In genomic region chrV:532046-532445, ce11 we compare ENCODE assay signal across 8 worm cellular contexts.
A peak's percentile ranks its signal among the peaks of the same experiment; 100 is the strongest.
TF ChIP-seq lines count a peak whose summit lies in the region.

nhr-58 (plus strand) TSS chrV:532259.

TF ChIP-seq in whole organism, L1 larva, 84 proteins besides CTCF, POLR2A, EP300 and RAD21 (continues in another document):
- peak; percentile 77 for TF ChIP-seq nhr-20 (tag; optimal IDR thresholded peaks at IDR 0.05; lab: Kevin White, UChicago)
- no peak for TF ChIP-seq aha-1 (tag; optimal IDR thresholded peaks at IDR 0.05; lab: Kevin White, UChicago)
- peak; percentile 45 for TF ChIP-seq rnt-1 (tag; optimal IDR thresholded peaks at IDR 0.05; lab: Kevin White, UChicago)
- TF ChIP-seq snu-23 (GFP tag; optimal IDR thresholded peaks at IDR 0.05; lab: Kevin White, UChicago), result peak; percentile 72
- TF ChIP-seq jun-1 (tag; optimal IDR thresholded peaks at IDR 0.05; lab: Kevin White, UChicago), result peak; percentile 66
- TF ChIP-seq ztf-4 (tag; optimal IDR thresholded peaks at IDR 0.05; lab: Kevin White, UChicago), result peak; percentile 27
- TF ChIP-seq skn-1 (tag; optimal IDR thresholded peaks at IDR 0.05; lab: Kevin White, UChicago), result peak; percentile 43
- TF ChIP-seq efl-1 (optimal IDR thresholded peaks at IDR 0.05; lab: Kevin White, UChicago), result peak; percentile 26 to 27
- TF ChIP-seq efl-1 (GFP tag; optimal IDR thresholded peaks at IDR 0.05 in 1 of 2; lab: Kevin White, UChicago), result no peak
- peak in 1 of 2 experiments; percentile 71 for TF ChIP-seq mdl-1 (tag; optimal IDR thresholded peaks at IDR 0.05; lab: Kevin White, UChicago)
- TF ChIP-seq fos-1 (tag; optimal IDR thresholded peaks at IDR 0.05; lab: Kevin White, UChicago), result peak; percentile 6

TF ChIP-seq in whole organism, L2 larva, 48 proteins besides CTCF, POLR2A, EP300 and RAD21 (continues in another document):
- TF ChIP-seq blmp-1 (tag; optimal IDR thresholded peaks at IDR 0.05; lab: Kevin White, UChicago; ENCODE audit: insufficient read depth) (peak; percentile 64), elt-3 (tag; optimal IDR thresholded peaks at IDR 0.05; lab: Kevin White, UChicago) (no peak), nhr-10 (tag; optimal IDR thresholded peaks at IDR 0.05; lab: Kevin White, UChicago) (no peak), crh-2 (tag; optimal IDR thresholded peaks at IDR 0.05; lab: Kevin White, UChicago) (peak; percentile 63), aly-2 (tag; optimal IDR thresholded peaks at IDR 0.05; lab: Kevin White, UChicago) (no peak), R02D3.7 (tag; optimal IDR thresholded peaks at IDR 0.05; lab: Kevin White, UChicago) (no peak), nhr-6 (tag; optimal IDR thresholded peaks at IDR 0.05; lab: Kevin White, UChicago) (peak; percentile 15), mdl-1 (tag; optimal IDR thresholded peaks at IDR 0.05; lab: Kevin White, UChicago) (peak in 1 of 2 experiments; percentile 51), egl-27 (tag; optimal IDR thresholded peaks at IDR 0.05; lab: Kevin White, UChicago) (peak; percentile 83), alr-1 (tag; optimal IDR thresholded peaks at IDR 0.05; lab: Kevin White, UChicago) (no peak), zag-1 (tag; optimal IDR thresholded peaks at IDR 0.05; lab: Kevin White, UChicago) (no peak), fos-1 (tag; optimal IDR thresholded peaks at IDR 0.05; lab: Kevin White, UChicago) (peak; percentile 93)

TF ChIP-seq in whole organism, L3 larva, 47 proteins besides CTCF, POLR2A, EP300 and RAD21 (continues in another document):
- TF ChIP-seq nhr-43 (tag; optimal IDR thresholded peaks at IDR 0.05; lab: Kevin White, UChicago; ENCODE audit: poor library complexity, severe bottlenecking), result peak; percentile 40
- TF ChIP-seq nfya-1 (tag; optimal IDR thresholded peaks at IDR 0.05; lab: Kevin White, UChicago; ENCODE audit: insufficient read depth), result peak; percentile 66
- TF ChIP-seq nhr-23 (tag; optimal IDR thresholded peaks at IDR 0.05; lab: Kevin White, UChicago), result peak; percentile 68
- peak; percentile 43 for TF ChIP-seq elt-1 (tag; optimal IDR thresholded peaks at IDR 0.05; lab: Kevin White, UChicago)
- peak; percentile 29 for TF ChIP-seq lin-39 (tag; optimal IDR thresholded peaks at IDR 0.05; lab: Kevin White, UChicago)
- TF ChIP-seq nhr-67 (tag; optimal IDR thresholded peaks at IDR 0.05; lab: Kevin White, UChicago), result no peak
- peak in 1 of 3 experiments; percentile 15 for TF ChIP-seq elt-3 (tag; optimal IDR thresholded peaks at IDR 0.05; lab: Kevin White, UChicago)
- peak; percentile 49 for TF ChIP-seq mdl-1 (tag; optimal IDR thresholded peaks at IDR 0.05; lab: Kevin White, UChicago)
- peak; percentile 90 for TF ChIP-seq pha-4 (tag; optimal IDR thresholded peaks at IDR 0.05; lab: Kevin White, UChicago)
- TF ChIP-seq nhr-25 (tag; optimal IDR thresholded peaks at IDR 0.05; lab: Kevin White, UChicago), result peak; percentile 56
- no peak for TF ChIP-seq daf-12 (tag; optimal IDR thresholded peaks at IDR 0.05; lab: Kevin White, UChicago)

TF ChIP-seq in whole organism, L4 larva, 104 proteins besides CTCF, POLR2A, EP300 and RAD21 (continues in another document):
- TF ChIP-seq set-16 (GFP tag; IDR thresholded peaks at IDR 0.05; lab: Robert Waterston, UW) (no peak), mdt-29 (GFP tag; IDR thresholded peaks at IDR 0.05; lab: Robert Waterston, UW) (no peak), skn-1 (tag; optimal IDR thresholded peaks at IDR 0.05; lab: Kevin White, UChicago) (no peak), ztf-11 (tag; optimal IDR thresholded peaks at IDR 0.05; lab: Kevin White, UChicago) (no peak), hlh-30 (tag; optimal IDR thresholded peaks at IDR 0.05; lab: Kevin White, UChicago; ENCODE audit: insufficient read depth) (peak; percentile 79), mdl-1 (tag; optimal IDR thresholded peaks at IDR 0.05; lab: Kevin White, UChicago) (peak; percentile 74 to 86), nhr-10 (tag; optimal IDR thresholded peaks at IDR 0.05; lab: Kevin White, UChicago) (peak; percentile 59), dmd-8 (GFP tag; IDR thresholded peaks at IDR 0.05; lab: Robert Waterston, UW) (no peak), snpc-1.2 (GFP tag; IDR thresholded peaks at IDR 0.05; lab: Robert Waterston, UW) (no peak), nhr-77 (tag; optimal IDR thresholded peaks at IDR 0.05; lab: Kevin White, UChicago) (peak; percentile 92), T20F7.1 (GFP tag; optimal IDR thresholded peaks at IDR 0.05; lab: Kevin White, UChicago) (no peak), Y5F2A.4 (GFP tag; optimal IDR thresholded peaks at IDR 0.05; lab: Kevin White, UChicago) (no peak)

TF ChIP-seq in whole organism, late embryonic, 69 proteins besides CTCF, POLR2A, EP300 and RAD21:
- peak; percentile 38 for TF ChIP-seq ceh-31 (tag; optimal IDR thresholded peaks at IDR 0.05; lab: Kevin White, UChicago)
- no peak for TF ChIP-seq gmeb-2 (tag; optimal IDR thresholded peaks at IDR 0.05; lab: Kevin White, UChicago)
- peak; percentile 21 for TF ChIP-seq pax-1 (tag; optimal IDR thresholded peaks at IDR 0.05; lab: Kevin White, UChicago)
- no peak for TF ChIP-seq ceh-24 (tag; optimal IDR thresholded peaks at IDR 0.05; lab: Kevin White, UChicago)
- TF ChIP-seq sdc-2 (tag; optimal IDR thresholded peaks at IDR 0.05; lab: Kevin White, UChicago), result no peak
- no peak for TF ChIP-seq nhr-232 (tag; optimal IDR thresholded peaks at IDR 0.05; lab: Kevin White, UChicago)
- peak; percentile 67 for TF ChIP-seq unc-55 (GFP tag; optimal IDR thresholded peaks at IDR 0.05; lab: Kevin White, UChicago)
- TF ChIP-seq elt-2 (tag; optimal IDR thresholded peaks at IDR 0.05; lab: Kevin White, UChicago), result peak; percentile 72
- TF ChIP-seq K02D7.2 (tag; optimal IDR thresholded peaks at IDR 0.05; lab: Kevin White, UChicago), result no peak
- TF ChIP-seq nfya-1 (tag; optimal IDR thresholded peaks at IDR 0.05; lab: Kevin White, UChicago), result peak; percentile 34
- TF ChIP-seq tbx-2 (tag; optimal IDR thresholded peaks at IDR 0.05; lab: Kevin White, UChicago), result peak; percentile 38

TF ChIP-seq in whole organism, midembryonic, 9 proteins besides CTCF, POLR2A, EP300 and RAD21:
- TF ChIP-seq ztf-29 (GFP tag; IDR thresholded peaks at IDR 0.05; lab: Robert Waterston, UW) (0 out of 2 replicates have a peak, but pooled peaks have one; percentile 10), med-1 (GFP tag; optimal IDR thresholded peaks at IDR 0.05; lab: Kevin White, UChicago; ENCODE audit: insufficient read depth) (no peak), cog-1 (tag; optimal IDR thresholded peaks at IDR 0.05; lab: Kevin White, UChicago) (peak; percentile 47)

TF ChIP-seq in whole organism, mixed stage, embryonic, 35 proteins besides CTCF, POLR2A, EP300 and RAD21 (continues in another document):
- TF ChIP-seq bed-3 (GFP tag; optimal IDR thresholded peaks at IDR 0.05; lab: Kevin White, UChicago) (no peak), mep-1 (tag; optimal IDR thresholded peaks at IDR 0.05; lab: Kevin White, UChicago) (no peak), snpc-4 (tag; optimal IDR thresholded peaks at IDR 0.05; lab: Kevin White, UChicago) (no peak), pha-4 (tag; optimal IDR thresholded peaks at IDR 0.05; lab: Kevin White, UChicago) (peak; percentile 17), elt-1 (tag; optimal IDR thresholded peaks at IDR 0.05; lab: Kevin White, UChicago; ENCODE audit: borderline replicate concordance, insufficient read depth) (peak; percentile 54), unc-120 (tag; optimal IDR thresholded peaks at IDR 0.05; lab: Kevin White, UChicago; ENCODE audit: poor library complexity, severe bottlenecking) (peak; percentile 27), nhr-237 (tag; optimal IDR thresholded peaks at IDR 0.05; lab: Kevin White, UChicago) (no peak), unc-62 (GFP tag; optimal IDR thresholded peaks at IDR 0.05; lab: Kevin White, UChicago) (no peak), elt-3 (tag; optimal IDR thresholded peaks at IDR 0.05; lab: Kevin White, UChicago) (peak; percentile 83), nhr-2 (tag; optimal IDR thresholded peaks at IDR 0.05; lab: Kevin White, UChicago) (no peak), ham-2 (GFP tag; optimal IDR thresholded peaks at IDR 0.05; lab: Kevin White, UChicago) (peak; percentile 59), hlh-1 (tag; optimal IDR thresholded peaks at IDR 0.05; lab: Kevin White, UChicago) (no peak), ces-1 (GFP tag; optimal IDR thresholded peaks at IDR 0.05; lab: Kevin White, UChicago) (peak; percentile 61), mls-2 (tag; optimal IDR thresholded peaks at IDR 0.05; lab: Kevin White, UChicago) (peak; percentile 2), blmp-1 (tag; optimal IDR thresholded peaks at IDR 0.05; lab: Kevin White, UChicago) (no peak), unc-39 (tag; optimal IDR thresholded peaks at IDR 0.05; lab: Kevin White, UChicago) (no peak), sptf-1 (tag; optimal IDR thresholded peaks at IDR 0.05; lab: Kevin White, UChicago) (no peak), lin-13 (tag; optimal IDR thresholded peaks at IDR 0.05; lab: Kevin White, UChicago) (no peak), nhr-12 (tag; optimal IDR thresholded peaks at IDR 0.05; lab: Kevin White, UChicago) (no peak)

TF ChIP-seq in whole organism, young adult, 124 proteins besides CTCF, POLR2A, EP300 and RAD21:
- peak; percentile 59 for TF ChIP-seq attf-5 (GFP tag; optimal IDR thresholded peaks at IDR 0.05; lab: Kevin White, UChicago)
- 0 out of 2 replicates have a peak, but pooled peaks have one; percentile 14 for TF ChIP-seq ceh-40 (GFP tag; IDR thresholded peaks at IDR 0.05; lab: Robert Waterston, UW)
- TF ChIP-seq ZK185.1 (tag; optimal IDR thresholded peaks at IDR 0.05; lab: Kevin White, UChicago; ENCODE audit: poor library complexity, severe bottlenecking), result peak; percentile 15
- TF ChIP-seq nhr-80 (tag; optimal IDR thresholded peaks at IDR 0.05; lab: Kevin White, UChicago), result peak; percentile 79
- TF ChIP-seq nfya-2 (GFP tag; IDR thresholded peaks at IDR 0.05; lab: Robert Waterston, UW), result no peak
- TF ChIP-seq dox-1 (GFP tag; IDR thresholded peaks at IDR 0.05; lab: Robert Waterston, UW), result 0 out of 2 replicates have a peak, but pooled peaks have one; percentile 16
- peak; percentile 1 for TF ChIP-seq tbp1 (GFP tag; optimal IDR thresholded peaks at IDR 0.05; lab: Kevin White, UChicago)
- TF ChIP-seq snpc-4 (GFP tag; optimal IDR thresholded peaks at IDR 0.05; lab: Kevin White, UChicago), result no peak
- peak in 1 of 4 experiments; percentile 6 for TF ChIP-seq snpc-4 (tag; optimal IDR thresholded peaks at IDR 0.05; lab: Kevin White, UChicago)
- TF ChIP-seq atf-7 (tag; optimal IDR thresholded peaks at IDR 0.05; lab: Kevin White, UChicago), result peak; percentile 36
- no peak for TF ChIP-seq ama-1 (optimal IDR thresholded peaks at IDR 0.05; lab: Kevin White, UChicago)
- TF ChIP-seq ama-1 (GFP tag; optimal IDR thresholded peaks at IDR 0.05; lab: Kevin White, UChicago), result no peak
- TF ChIP-seq hmg-1.2 (GFP tag; IDR thresholded peaks at IDR 0.05; lab: Robert Waterston, UW), result peak; percentile 37; the same call in 1 of the 2 replicates
- TF ChIP-seq let-607 (tag; optimal IDR thresholded peaks at IDR 0.05; lab: Kevin White, UChicago), result no peak
- peak; percentile 87 for TF ChIP-seq pha-4 (tag; optimal IDR thresholded peaks at IDR 0.05; lab: Kevin White, UChicago)
